Worm (Caenorhabditis elegans) whole organism, L4/young adult: ENCODE data around the gene fbxc-25.

Source experiments
- W03F9.2 ChIP-seq: fragments of 150-350 bp; optimal IDR thresholded peaks from 2 replicates; lab custom pipeline; 2014; ENCODE audit warnings: missing biosample characterization, missing genetic modification characterization
- him-1 ChIP-seq: sonication (generic microtip); optimal IDR thresholded peaks from 2 replicates; lab custom pipeline; 2016; ENCODE audit warnings: missing genotype, missing genetic modification reagents, missing genetic modification characterization, missing compliant biosample characterization

DNA sequence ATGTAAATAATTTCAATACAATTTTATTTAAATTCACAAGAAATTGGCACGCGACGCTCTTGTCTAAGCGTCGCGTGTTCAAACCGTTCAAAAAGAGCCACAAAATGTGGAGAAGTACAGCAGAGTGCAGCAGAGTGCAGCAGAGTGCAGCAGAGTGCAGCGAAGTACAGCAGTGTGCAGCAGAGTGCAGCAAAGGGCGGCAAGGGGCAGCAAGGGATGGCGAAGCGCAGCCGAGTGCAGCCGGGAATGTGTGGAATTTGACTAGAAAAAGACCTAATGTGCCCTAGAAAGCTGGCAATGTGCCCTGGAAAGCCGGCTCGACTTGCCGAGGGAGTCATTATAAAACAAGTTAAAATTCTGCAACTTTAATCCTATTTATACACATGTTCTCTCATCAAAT lies 16.8 kb downstream of the fbxc-25 start, which contains the start of gene K09F6.6:
- TF ChIP-seq him-1 = no peak
- no peak for TF ChIP-seq W03F9.2 (tag; lab: Kevin White, UChicago)
